Fruit fly (Drosophila melanogaster): ENCODE results near the gene CG10920.

dm6 chrX:7866868-7867267, 12.8 kb upstream of the CG10920 start, which contains the start of gene Ir7b:
- no peak for TF ChIP-seq Sox15 (GFP tag; optimal IDR thresholded peaks at IDR 0.05)
- TF ChIP-seq achi (GFP tag; optimal IDR thresholded peaks at IDR 0.05): no peak
- TF ChIP-seq acj6 (GFP tag; optimal IDR thresholded peaks at IDR 0.05): no peak
- TF ChIP-seq OdsH (GFP tag; optimal IDR thresholded peaks at IDR 0.05): no peak
- no peak for TF ChIP-seq Hr39 (GFP tag; optimal IDR thresholded peaks at IDR 0.05)
